Worm (Caenorhabditis elegans): ENCODE data around the gene sams-4.

DNA sequence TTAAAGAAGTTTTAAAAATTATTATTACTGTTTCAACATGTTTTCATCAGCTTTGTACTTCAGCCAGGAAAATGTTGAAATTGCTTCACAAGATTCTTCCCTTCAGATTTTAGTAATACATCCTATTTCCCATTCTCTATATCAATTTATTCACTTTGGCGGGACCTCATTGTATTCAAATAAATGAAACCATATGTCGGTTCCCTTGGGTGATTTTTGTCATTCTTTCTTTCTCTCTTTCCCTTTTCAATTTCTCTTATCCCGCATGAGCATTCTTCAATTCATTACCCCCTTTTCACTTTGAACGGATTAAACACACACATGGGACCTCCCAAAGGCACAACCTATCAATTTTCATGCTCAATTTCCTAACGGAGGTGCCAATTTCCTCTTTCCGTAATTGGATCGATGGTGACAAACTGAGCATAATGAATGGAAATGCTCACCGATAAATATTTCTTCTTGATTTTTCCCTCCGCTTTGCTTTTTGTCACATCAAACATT lies 42.6 kb downstream of the sams-4 start:
- TF ChIP-seq nhr-11 (tag; optimal IDR thresholded peaks at IDR 0.05), result no peak
- TF ChIP-seq K09A11.1 (tag; optimal IDR thresholded peaks at IDR 0.05; ENCODE audit: insufficient read depth), result no peak

All from whole organism, late embryonic.